Worm (Caenorhabditis elegans): ENCODE results near the gene rha-2.

Gene rha-2

ce11 chrIII:8564372-8564771, 50.0 kb downstream of the rha-2 start:
- TF ChIP-seq unc-62 (GFP tag; optimal IDR thresholded peaks at IDR 0.05), result no peak

ce11 chrIII:8560836-8561235, 53.5 kb downstream of the rha-2 start, which contains the start of gene acdh-6:
TSS of gene acdh-6 (plus strand) at chrIII:8561136.
- TF ChIP-seq unc-62 (GFP tag; optimal IDR thresholded peaks at IDR 0.05), result no peak

- TF ChIP-seq unc-62 (GFP tag; optimal IDR thresholded peaks at IDR 0.05), result no peak
These were observed 54.0 kb downstream of the rha-2 start for ce11 chrIII:8560398-8560797.
